Worm (Caenorhabditis elegans) whole organism, L4 larva: ENCODE results near the gene C16A3.6.

Source experiments
- F26F4.8 ChIP-seq: fragments of 200-800 bp; sonication (Bioruptor generic); conservative IDR thresholded peaks from 2 replicates; pipeline ENCODE4 v1.3.6; 2022; ENCODE audit warnings: missing genetic modification characterization, missing compliant biosample characterization
- snpc-4 ChIP-seq: fragments of 150-350 bp; optimal IDR thresholded peaks from 2 replicates; lab custom pipeline; 2014; ENCODE audit warnings: missing biosample characterization, missing genetic modification characterization

DNA sequence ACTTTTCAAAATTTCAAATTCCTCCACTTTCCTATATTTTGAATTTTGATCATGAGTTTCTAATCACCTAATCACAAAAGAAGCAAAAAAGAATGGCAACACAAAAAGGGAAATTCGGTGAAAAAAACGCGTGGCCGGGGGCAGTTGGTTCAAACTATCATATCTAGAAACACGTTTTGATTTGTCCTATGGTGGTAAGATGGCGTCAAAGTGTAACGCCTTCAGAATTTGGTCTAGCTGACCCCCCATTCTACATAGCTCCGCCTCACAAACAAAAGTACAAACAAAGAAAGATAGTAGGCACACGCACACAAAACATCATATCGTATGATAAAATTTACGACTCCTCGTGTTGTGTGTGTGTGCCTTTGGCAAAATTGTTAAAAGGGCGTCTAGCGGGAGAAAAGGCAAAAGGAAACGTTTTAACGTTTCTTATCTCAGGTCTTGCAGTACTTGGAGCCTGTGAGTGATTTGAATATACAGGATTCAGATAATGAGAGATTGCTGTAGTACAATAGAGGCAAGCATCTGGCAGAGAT, 43.0 kb downstream of the C16A3.6 start:
- no peak for TF ChIP-seq snpc-4
- TF ChIP-seq F26F4.8 (GFP tag; lab: Robert Waterston, UW) = no peak
